Worm (Caenorhabditis elegans) whole organism, L3 larva: ENCODE results near the gene Y37D8A.29.

ENCODE experiments used
- ZK546.5 ChIP-seq: sonication (generic microtip); optimal IDR thresholded peaks from 2 replicates; lab custom pipeline; 2017; ENCODE audit warnings: missing biosample characterization, missing genetic modification characterization
- aly-2 ChIP-seq: fragments of 150-350 bp; optimal IDR thresholded peaks from 2 replicates; lab custom pipeline; 2014; ENCODE audit warnings: missing biosample characterization, missing genetic modification characterization
- ama-1 ChIP-seq: fragments of 150-350 bp; optimal IDR thresholded peaks from 2 replicates; lab custom pipeline; 2018
- ceh-16 ChIP-seq: sonication (generic microtip); optimal IDR thresholded peaks from 2 replicates; lab custom pipeline; 2017; ENCODE audit warnings: missing biosample characterization, missing genetic modification characterization
- ceh-82 ChIP-seq: fragments of 150-350 bp; optimal IDR thresholded peaks from 2 replicates; lab custom pipeline; 2014; ENCODE audit warnings: missing biosample characterization, missing genetic modification characterization
- daf-12 ChIP-seq: fragments of 150-350 bp; optimal IDR thresholded peaks from 2 replicates; lab custom pipeline; 2014; ENCODE audit warnings: missing biosample characterization, missing genetic modification reagents, missing genetic modification characterization
- egl-27 ChIP-seq: sonication (generic microtip); optimal IDR thresholded peaks from 4 replicates; lab custom pipeline; 2017; ENCODE audit warnings: missing biosample characterization, missing genetic modification reagents, missing genetic modification characterization
- egl-5 ChIP-seq: fragments of 150-350 bp; optimal IDR thresholded peaks from 2 replicates; lab custom pipeline; 2017; ENCODE audit warnings: missing biosample characterization, missing genetic modification reagents, missing genetic modification characterization, inconsistent platforms
- elt-1 ChIP-seq: fragments of 150-350 bp; optimal IDR thresholded peaks from 2 replicates; lab custom pipeline; 2014; ENCODE audit warnings: missing biosample characterization, missing genetic modification characterization
- elt-2 ChIP-seq: sonication (generic microtip); optimal IDR thresholded peaks from 2 replicates; lab custom pipeline; 2016; ENCODE audit warnings: missing genetic modification reagents, mild to moderate bottlenecking, missing genetic modification characterization, missing compliant biosample characterization
- eor-1 ChIP-seq, 2 experiments: fragments of 150-350 bp; optimal IDR thresholded peaks; 2 replicates each; lab custom pipeline; 2014 to 2018; ENCODE audit warnings: missing biosample characterization in 2 of 2, missing genetic modification characterization in 2 of 2
- fkh-2 ChIP-seq: fragments of 150-350 bp; optimal IDR thresholded peaks from 2 replicates; lab custom pipeline; 2014; ENCODE audit warnings: missing biosample characterization, missing genetic modification reagents, missing genetic modification characterization
- fos-1 ChIP-seq: fragments of 150-350 bp; optimal IDR thresholded peaks from 2 replicates; lab custom pipeline; 2014; ENCODE audit warnings: missing biosample characterization, missing genetic modification characterization
- jun-1 ChIP-seq: fragments of 150-350 bp; optimal IDR thresholded peaks from 2 replicates; lab custom pipeline; 2014; ENCODE audit warnings: missing biosample characterization, missing genetic modification reagents, missing genetic modification characterization
- lin-15B ChIP-seq: fragments of 150-350 bp; optimal IDR thresholded peaks from 2 replicates; lab custom pipeline; 2014; ENCODE audit warnings: missing biosample characterization, missing genetic modification characterization
- lin-39 ChIP-seq: fragments of 150-350 bp; optimal IDR thresholded peaks from 2 replicates; lab custom pipeline; 2018; ENCODE audit warnings: missing biosample characterization, missing genetic modification reagents, missing genetic modification characterization
- lsy-12 ChIP-seq: sonication (generic microtip); optimal IDR thresholded peaks from 2 replicates; lab custom pipeline; 2016; ENCODE audit warnings: mild to moderate bottlenecking, missing genetic modification characterization, missing compliant biosample characterization
- mdl-1 ChIP-seq: fragments of 150-350 bp; optimal IDR thresholded peaks from 2 replicates; lab custom pipeline; 2014; ENCODE audit warnings: missing biosample characterization, missing genetic modification characterization
- mml-1 ChIP-seq: fragments of 150-350 bp; sonication (generic microtip); optimal IDR thresholded peaks from 3 replicates; lab custom pipeline; 2014; ENCODE audit warnings: missing biosample characterization, missing genetic modification characterization
- nfya-1 ChIP-seq: sonication (generic microtip); optimal IDR thresholded peaks from 2 replicates; lab custom pipeline; 2017; ENCODE audit warnings: missing genetic modification characterization, mild to moderate bottlenecking, missing compliant biosample characterization, antibody characterized with exemption, moderate library complexity; ENCODE audit not compliant: insufficient read depth
- nhr-11 ChIP-seq: fragments of 150-350 bp; optimal IDR thresholded peaks from 2 replicates; lab custom pipeline; 2014; ENCODE audit warnings: missing biosample characterization, missing genetic modification characterization
- nhr-12 ChIP-seq: fragments of 150-350 bp; optimal IDR thresholded peaks from 2 replicates; lab custom pipeline; 2014; ENCODE audit warnings: missing biosample characterization, missing genetic modification characterization
- nhr-237 ChIP-seq: fragments of 150-350 bp; optimal IDR thresholded peaks from 2 replicates; lab custom pipeline; 2014; ENCODE audit warnings: missing biosample characterization, missing genetic modification characterization
- nhr-25 ChIP-seq: sonication (generic microtip); optimal IDR thresholded peaks from 2 replicates; lab custom pipeline; 2017; ENCODE audit warnings: missing biosample characterization, missing genetic modification characterization
- nhr-28 ChIP-seq: fragments of 150-350 bp; optimal IDR thresholded peaks from 2 replicates; lab custom pipeline; 2014; ENCODE audit warnings: missing biosample characterization, missing genetic modification characterization
- nhr-77 ChIP-seq: fragments of 150-350 bp; optimal IDR thresholded peaks from 2 replicates; lab custom pipeline; 2014; ENCODE audit warnings: missing biosample characterization, missing genetic modification characterization
- pha-4 ChIP-seq: fragments of 150-350 bp; optimal IDR thresholded peaks from 2 replicates; lab custom pipeline; 2014; ENCODE audit warnings: missing biosample characterization, missing genetic modification reagents, missing genetic modification characterization
- pqm-1 ChIP-seq: fragments of 150-350 bp; optimal IDR thresholded peaks from 2 replicates; lab custom pipeline; 2017; ENCODE audit warnings: missing biosample characterization, missing genetic modification characterization, inconsistent platforms
- sea-2 ChIP-seq: fragments of 150-350 bp; sonication (generic microtip); optimal IDR thresholded peaks from 4 replicates; lab custom pipeline; 2014; ENCODE audit warnings: missing biosample characterization, missing genetic modification reagents, missing genetic modification characterization
- skn-1 ChIP-seq: fragments of 150-350 bp; optimal IDR thresholded peaks from 2 replicates; lab custom pipeline; 2014; ENCODE audit warnings: missing biosample characterization, missing genetic modification characterization
- unc-39 ChIP-seq: sonication (generic microtip); optimal IDR thresholded peaks from 4 replicates; lab custom pipeline; 2017; ENCODE audit warnings: missing biosample characterization, missing genetic modification characterization
- unc-62 ChIP-seq: fragments of 150-350 bp; sonication (generic microtip); optimal IDR thresholded peaks from 4 replicates; lab custom pipeline; 2014; ENCODE audit warnings: missing biosample characterization, missing genetic modification reagents, missing genetic modification characterization
- zag-1 ChIP-seq: fragments of 150-350 bp; optimal IDR thresholded peaks from 2 replicates; lab custom pipeline; 2014; ENCODE audit warnings: missing biosample characterization, missing genetic modification characterization
- ztf-11 ChIP-seq: fragments of 150-350 bp; optimal IDR thresholded peaks from 2 replicates; lab custom pipeline; 2014; ENCODE audit warnings: missing biosample characterization, missing genetic modification characterization
- ztf-4 ChIP-seq: fragments of 150-350 bp; optimal IDR thresholded peaks from 2 replicates; lab custom pipeline; 2014; ENCODE audit warnings: missing biosample characterization, missing genetic modification characterization

The Y37D8A.29 gene

DNA sequence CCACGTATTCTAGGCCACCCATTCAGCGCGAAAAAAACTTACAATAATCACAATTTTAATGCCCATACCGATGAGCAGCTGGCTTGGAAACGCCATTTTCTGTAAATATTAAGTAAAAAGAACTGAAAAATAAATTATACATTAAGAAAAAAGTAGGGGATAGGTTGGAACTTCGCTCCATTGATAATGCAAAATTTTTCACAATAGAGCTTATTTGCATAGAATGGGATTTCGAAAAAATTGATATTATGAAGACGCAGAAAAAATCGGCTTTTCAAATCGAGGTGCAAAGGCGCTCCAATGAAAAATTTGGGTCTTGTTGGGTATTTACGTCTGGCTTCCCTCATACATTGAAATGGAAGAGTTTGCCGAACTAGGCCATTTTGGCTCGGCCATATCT, 27.1 kb upstream of the Y37D8A.29 start, which contains the start of gene Y37D8A.16:
Gene Y37D8A.16 (minus strand): TSS at position 101 of the 400 bp plus-strand sequence.
- no peak for TF ChIP-seq lsy-12
- TF ChIP-seq ZK546.5, result no peak
- TF ChIP-seq ceh-16 (tag; lab: Kevin White, UChicago), result no peak
- TF ChIP-seq lin-39 (tag; lab: Kevin White, UChicago), result no peak
- TF ChIP-seq elt-2 (tag; lab: Kevin White, UChicago), result no peak
- TF ChIP-seq eor-1 (tag; optimal IDR thresholded peaks at IDR 0.05; lab: Kevin White, UChicago), result no peak
- TF ChIP-seq fkh-2 (tag; lab: Kevin White, UChicago), result no peak
- TF ChIP-seq ztf-11 (tag; lab: Kevin White, UChicago), result no peak
- no peak for TF ChIP-seq nhr-28 (tag; lab: Kevin White, UChicago)
- TF ChIP-seq daf-12, result no peak
- no peak for TF ChIP-seq mml-1 (tag; lab: Kevin White, UChicago)
- TF ChIP-seq nhr-11 (tag; lab: Kevin White, UChicago), result no peak
- no peak for TF ChIP-seq nhr-12 (tag; lab: Kevin White, UChicago)
- no peak for TF ChIP-seq pqm-1 (tag; lab: Kevin White, UChicago)
- no peak for TF ChIP-seq jun-1 (tag; lab: Kevin White, UChicago)
- TF ChIP-seq skn-1 (tag; lab: Kevin White, UChicago), result no peak

- TF ChIP-seq pha-4 (tag; lab: Kevin White, UChicago) (peak; percentile 56), egl-27 (tag; lab: Kevin White, UChicago) (no peak), jun-1 (tag; lab: Kevin White, UChicago) (no peak), elt-1 (tag; lab: Kevin White, UChicago) (no peak), sea-2 (no peak), nhr-77 (tag; lab: Kevin White, UChicago) (no peak), unc-62 (GFP tag; lab: Kevin White, UChicago) (no peak), aly-2 (no peak), nhr-25 (tag; lab: Kevin White, UChicago) (no peak), fkh-2 (tag; lab: Kevin White, UChicago) (no peak), nfya-1 (no peak), mdl-1 (tag; lab: Kevin White, UChicago) (no peak), nhr-12 (tag; lab: Kevin White, UChicago) (no peak), unc-39 (tag; lab: Kevin White, UChicago) (no peak), nhr-11 (tag; lab: Kevin White, UChicago) (no peak), nhr-28 (tag; lab: Kevin White, UChicago) (no peak), pqm-1 (tag; lab: Kevin White, UChicago) (peak; percentile 36), zag-1 (tag; lab: Kevin White, UChicago) (no peak), elt-2 (tag; lab: Kevin White, UChicago) (peak; percentile 48), ceh-82 (tag; lab: Kevin White, UChicago) (no peak), fos-1 (tag; lab: Kevin White, UChicago) (no peak)
Measured at ce11 chrIII:12917852-12918251, 26.4 kb upstream of the Y37D8A.29 start.

ce11 chrIII:12916459-12916858, 25.0 kb upstream of the Y37D8A.29 start:
- TF ChIP-seq nhr-11 (tag; lab: Kevin White, UChicago) (no peak), pha-4 (tag; lab: Kevin White, UChicago) (no peak), unc-39 (tag; lab: Kevin White, UChicago) (no peak), ama-1 (no peak), mdl-1 (tag; lab: Kevin White, UChicago) (no peak), egl-27 (tag; lab: Kevin White, UChicago) (no peak), sea-2 (no peak), fkh-2 (tag; lab: Kevin White, UChicago) (no peak), aly-2 (no peak), mml-1 (tag; lab: Kevin White, UChicago) (no peak)

DNA sequence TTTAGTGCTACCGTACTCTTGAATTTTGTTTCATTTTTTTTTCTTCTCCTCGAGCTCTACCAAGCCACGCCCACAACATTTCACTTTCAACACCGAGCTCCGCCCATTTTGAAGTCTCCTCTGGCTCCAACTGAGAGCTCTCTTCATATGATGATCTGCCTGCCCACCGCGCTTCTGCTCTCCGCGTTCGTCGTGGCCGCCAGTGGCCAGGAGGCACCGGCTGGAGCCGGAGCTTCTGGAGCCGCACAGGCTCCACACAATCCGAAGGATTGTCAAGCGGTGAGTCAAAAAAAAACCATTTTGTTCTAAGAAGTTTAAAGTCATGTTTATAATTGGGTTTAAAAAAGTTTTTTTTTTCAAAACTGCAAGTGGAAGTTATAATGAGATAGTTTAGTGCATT, 18.9 kb upstream of the Y37D8A.29 start, which contains the start of gene flp-14:
Gene flp-14 (plus strand): TSS at position 146 of the 400 bp plus-strand sequence.
- TF ChIP-seq lin-15B (no peak), egl-5 (tag; lab: Kevin White, UChicago) (no peak), ceh-16 (tag; lab: Kevin White, UChicago) (no peak), unc-39 (tag; lab: Kevin White, UChicago) (no peak), ztf-4 (no peak), fkh-2 (tag; lab: Kevin White, UChicago) (no peak), elt-2 (tag; lab: Kevin White, UChicago) (no peak), nhr-12 (tag; lab: Kevin White, UChicago) (no peak), unc-62 (GFP tag; lab: Kevin White, UChicago) (no peak), pqm-1 (tag; lab: Kevin White, UChicago) (no peak), mdl-1 (tag; lab: Kevin White, UChicago) (no peak), lsy-12 (no peak), nfya-1 (no peak), nhr-237 (tag; lab: Kevin White, UChicago) (no peak), lin-39 (tag; lab: Kevin White, UChicago) (no peak), ceh-82 (tag; lab: Kevin White, UChicago) (no peak)
